Worm (Caenorhabditis elegans) whole organism, L3 larva: ENCODE data around the gene egl-27.

Source experiments
- egl-27 ChIP-seq: sonication (generic microtip); optimal IDR thresholded peaks from 4 replicates; lab custom pipeline; 2017; ENCODE audit warnings: missing biosample characterization, missing genetic modification reagents, missing genetic modification characterization
- fos-1 ChIP-seq: fragments of 150-350 bp; optimal IDR thresholded peaks from 2 replicates; lab custom pipeline; 2014; ENCODE audit warnings: missing biosample characterization, missing genetic modification characterization
- nhr-28 ChIP-seq: fragments of 150-350 bp; optimal IDR thresholded peaks from 2 replicates; lab custom pipeline; 2014; ENCODE audit warnings: missing biosample characterization, missing genetic modification characterization

ce11 chrII:6823233-6823632, 11.6 kb upstream of the egl-27 start:
- TF ChIP-seq fos-1 (tag; lab: Kevin White, UChicago): no peak
- no peak for TF ChIP-seq egl-27 (tag; lab: Kevin White, UChicago)
- no peak for TF ChIP-seq nhr-28 (tag; lab: Kevin White, UChicago)
